Worm (Caenorhabditis elegans) whole organism, L4 larva: ENCODE measurements around the gene C27A7.8.

Experiments used
- D1046.2 ChIP-seq: fragments of 200-800 bp; sonication (Bioruptor generic); IDR thresholded peaks from 2 replicates; pipeline ENCODE4 v1.3.6; 2022; ENCODE audit warnings: missing genetic modification characterization, missing compliant biosample characterization
- F44E2.7 ChIP-seq: fragments of 200-800 bp; sonication (Bioruptor generic); IDR thresholded peaks from 2 replicates; pipeline ENCODE4 v2.1.2; 2022; ENCODE audit warnings: missing genetic modification characterization, missing compliant biosample characterization
- aha-1 ChIP-seq: fragments of 150-350 bp; peaks from one replicate; lab custom pipeline; 2014; ENCODE audit warnings: missing biosample characterization, missing genetic modification characterization
- ama-1 ChIP-seq: fragments of 150-350 bp; optimal IDR thresholded peaks from 2 replicates; lab custom pipeline; 2014; ENCODE audit warnings: inconsistent platforms, mixed read lengths
- attf-4 ChIP-seq: sonication (generic microtip); optimal IDR thresholded peaks from 3 replicates; lab custom pipeline; 2017; ENCODE audit warnings: missing biosample characterization, missing genetic modification characterization
- ces-1 ChIP-seq: fragments of 150-350 bp; sonication (generic microtip); optimal IDR thresholded peaks from 4 replicates; lab custom pipeline; 2014; ENCODE audit warnings: missing biosample characterization, missing genetic modification reagents, missing genetic modification characterization
- cey-2 ChIP-seq: sonication (generic microtip); optimal IDR thresholded peaks from 3 replicates; lab custom pipeline; 2017; ENCODE audit warnings: missing genetic modification characterization, mild to moderate bottlenecking, missing compliant biosample characterization, antibody characterized with exemption, borderline replicate concordance; ENCODE audit not compliant: insufficient read depth
- ctbp-1 ChIP-seq: fragments of 200-800 bp; sonication (Bioruptor generic); IDR thresholded peaks from 2 replicates; pipeline ENCODE4 v1.3.6; 2022; ENCODE audit warnings: missing genetic modification reagents, missing genetic modification characterization, missing compliant biosample characterization
- daf-16 ChIP-seq, 3 experiments: sonication (generic microtip); optimal IDR thresholded peaks; 2 replicates each; lab custom pipeline; 2016 to 2017; ENCODE audit warnings: missing genetic modification characterization in 3 of 3, missing genetic modification reagents in 3 of 3, mild to moderate bottlenecking in 2 of 3, missing compliant biosample characterization in 2 of 3, missing biosample characterization in 1 of 3, moderate library complexity in 1 of 3
- daf-19 ChIP-seq: fragments of 200-800 bp; sonication (Bioruptor generic); conservative IDR thresholded peaks from 2 replicates; pipeline ENCODE4 v1.3.6; 2022; ENCODE audit warnings: missing genetic modification characterization, missing compliant biosample characterization
- daf-8 ChIP-seq: fragments of 200-800 bp; sonication (Bioruptor generic); IDR thresholded peaks from 2 replicates; pipeline ENCODE4 v1.3.6; 2022; ENCODE audit warnings: missing genetic modification characterization, missing compliant biosample characterization
- dmd-6 ChIP-seq: fragments of 200-800 bp; sonication (Bioruptor generic); IDR thresholded peaks from 2 replicates; pipeline ENCODE4 v1.3.6; 2022; ENCODE audit warnings: missing genetic modification reagents, missing genetic modification characterization, missing compliant biosample characterization
- dmd-8 ChIP-seq: fragments of 200-800 bp; sonication (Bioruptor generic); IDR thresholded peaks from 2 replicates; pipeline ENCODE4 v1.3.6; 2022; ENCODE audit warnings: missing genetic modification characterization, missing compliant biosample characterization
- dpl-1 ChIP-seq: fragments of 150-350 bp; optimal IDR thresholded peaks from 2 replicates; lab custom pipeline; 2014; ENCODE audit warnings: missing biosample characterization, missing genetic modification reagents, missing genetic modification characterization
- duxl-1 ChIP-seq: sonication (generic microtip); optimal IDR thresholded peaks from 2 replicates; lab custom pipeline; 2016; ENCODE audit warnings: mild to moderate bottlenecking, missing genetic modification characterization, moderate library complexity, missing compliant biosample characterization; ENCODE audit not compliant: poor library complexity
- dve-1 ChIP-seq: sonication (generic microtip); optimal IDR thresholded peaks from 2 replicates; lab custom pipeline; 2017; ENCODE audit warnings: antibody characterized with exemption, mild to moderate bottlenecking, missing genetic modification characterization, missing compliant biosample characterization; ENCODE audit not compliant: insufficient read depth
- gei-8 ChIP-seq: fragments of 200-800 bp; sonication (Bioruptor generic); optimal IDR thresholded peaks from 2 replicates; lab custom pipeline; 2018; ENCODE audit warnings: mild to moderate bottlenecking, missing genetic modification characterization, missing compliant biosample characterization
- hlh-11 ChIP-seq: fragments of 200-800 bp; sonication (Bioruptor generic); optimal IDR thresholded peaks from 2 replicates; lab custom pipeline; 2018; ENCODE audit warnings: mild to moderate bottlenecking, missing genetic modification characterization, missing compliant biosample characterization
- hlh-30 ChIP-seq: sonication (generic microtip); optimal IDR thresholded peaks from 2 replicates; lab custom pipeline; 2017; ENCODE audit warnings: antibody characterized with exemption, mild to moderate bottlenecking, missing genetic modification characterization, missing compliant biosample characterization; ENCODE audit not compliant: insufficient read depth
- lin-13 ChIP-seq: fragments of 150-350 bp; optimal IDR thresholded peaks from 2 replicates; lab custom pipeline; 2014; ENCODE audit warnings: missing biosample characterization, missing genetic modification reagents, missing genetic modification characterization
- lin-15B ChIP-seq: fragments of 150-350 bp; sonication (generic microtip); optimal IDR thresholded peaks from 3 replicates; lab custom pipeline; 2014; ENCODE audit warnings: missing biosample characterization, missing genetic modification characterization
- lin-29 ChIP-seq: fragments of 200-800 bp; sonication (Bioruptor generic); IDR thresholded peaks from 2 replicates; pipeline ENCODE4 v1.3.6; 2022; ENCODE audit warnings: missing genetic modification reagents, missing genetic modification characterization, missing compliant biosample characterization
- lin-39 ChIP-seq: fragments of 150-350 bp; optimal IDR thresholded peaks from 2 replicates; lab custom pipeline; 2014; ENCODE audit warnings: missing biosample characterization, missing genetic modification reagents, missing genetic modification characterization
- mes-2 ChIP-seq: sonication (generic microtip); optimal IDR thresholded peaks from 2 replicates; lab custom pipeline; 2016; ENCODE audit warnings: missing genotype, mild to moderate bottlenecking, missing genetic modification characterization, missing compliant biosample characterization; ENCODE audit not compliant: poor library complexity, severe bottlenecking
- mxl-2 ChIP-seq: fragments of 200-800 bp; sonication (Bioruptor generic); conservative IDR thresholded peaks from 2 replicates; pipeline ENCODE4 v1.3.6; 2022; ENCODE audit warnings: missing genetic modification reagents, missing genetic modification characterization, missing compliant biosample characterization
- mxl-3 ChIP-seq: fragments of 200-800 bp; sonication (Bioruptor generic); optimal IDR thresholded peaks from 2 replicates; lab custom pipeline; 2018; ENCODE audit warnings: mild to moderate bottlenecking, missing genetic modification characterization, missing compliant biosample characterization
- nhr-11 ChIP-seq: fragments of 150-350 bp; optimal IDR thresholded peaks from 2 replicates; lab custom pipeline; 2014; ENCODE audit warnings: missing biosample characterization, missing genetic modification characterization
- nhr-25 ChIP-seq: sonication (generic microtip); optimal IDR thresholded peaks from 2 replicates; lab custom pipeline; 2017; ENCODE audit warnings: missing genetic modification characterization, mild to moderate bottlenecking, missing compliant biosample characterization, antibody characterized with exemption, moderate library complexity, borderline replicate concordance; ENCODE audit not compliant: insufficient read depth
- nhr-28 ChIP-seq: fragments of 150-350 bp; optimal IDR thresholded peaks from 2 replicates; lab custom pipeline; 2014; ENCODE audit warnings: missing biosample characterization, missing genetic modification characterization
- nhr-41 ChIP-seq: fragments of 200-800 bp; sonication (Bioruptor generic); IDR thresholded peaks from 2 replicates; pipeline ENCODE4 v1.3.6; 2022; ENCODE audit warnings: missing genetic modification reagents, missing genetic modification characterization, missing compliant biosample characterization
- nhr-42 ChIP-seq: fragments of 200-800 bp; sonication (Bioruptor generic); IDR thresholded peaks from 2 replicates; pipeline ENCODE4 v1.3.6; 2022; ENCODE audit warnings: missing genetic modification characterization, missing compliant biosample characterization
- nhr-6 ChIP-seq: fragments of 150-350 bp; optimal IDR thresholded peaks from 2 replicates; lab custom pipeline; 2014; ENCODE audit warnings: missing biosample characterization, missing genetic modification characterization
- pqm-1 ChIP-seq: sonication (generic microtip); optimal IDR thresholded peaks from 2 replicates; lab custom pipeline; 2017; ENCODE audit warnings: missing biosample characterization, missing genetic modification characterization
- skn-1 ChIP-seq: fragments of 150-350 bp; optimal IDR thresholded peaks from 2 replicates; lab custom pipeline; 2014; ENCODE audit warnings: missing biosample characterization, missing genetic modification characterization
- snpc-4 ChIP-seq: fragments of 150-350 bp; optimal IDR thresholded peaks from 2 replicates; lab custom pipeline; 2014; ENCODE audit warnings: missing biosample characterization, missing genetic modification characterization
- spr-3 ChIP-seq: fragments of 200-800 bp; sonication (Bioruptor generic); optimal IDR thresholded peaks from 2 replicates; lab custom pipeline; 2018; ENCODE audit warnings: mild to moderate bottlenecking, missing genetic modification characterization, missing compliant biosample characterization
- tra-1 ChIP-seq: fragments of 200-800 bp; sonication (Bioruptor generic); IDR thresholded peaks from 2 replicates; pipeline ENCODE4 v1.3.6; 2022; ENCODE audit warnings: missing genetic modification reagents, missing genetic modification characterization, missing compliant biosample characterization
- unc-130 ChIP-seq: sonication (generic microtip); optimal IDR thresholded peaks from 2 replicates; lab custom pipeline; 2016; ENCODE audit warnings: missing genetic modification reagents, missing genetic modification characterization, missing compliant biosample characterization
- unc-62 ChIP-seq, 3 experiments: fragments of 150-350 bp in 1 of 3; sonication (generic microtip); optimal IDR thresholded peaks in 2 of 3; peaks in 1 of 3; 1 replicate in 1 of 3; 2 replicates in 2 of 3; lab custom pipeline; 2014 to 2017; ENCODE audit warnings: missing biosample characterization in 3 of 3, missing genetic modification characterization in 3 of 3, missing genetic modification reagents in 3 of 3, missing genotype in 1 of 3
- zag-1 ChIP-seq: fragments of 150-350 bp; optimal IDR thresholded peaks from 2 replicates; lab custom pipeline; 2014; ENCODE audit warnings: missing biosample characterization, missing genetic modification characterization
- zfp-3 ChIP-seq: fragments of 200-800 bp; sonication (Bioruptor generic); conservative IDR thresholded peaks from 2 replicates; pipeline ENCODE4 v1.3.6; 2022; ENCODE audit warnings: missing genetic modification reagents, missing genetic modification characterization, missing compliant biosample characterization

Gene C27A7.8

ce11 chrV:12152857-12153256 is at the start of gene C27A7.8:
C27A7.8 (plus strand) TSS chrV:12153157.
- TF ChIP-seq zfp-3 (GFP tag; lab: Robert Waterston, UW) (no peak), ctbp-1 (GFP tag; lab: Robert Waterston, UW) (no peak), skn-1 (tag; lab: Kevin White, UChicago) (no peak), lin-39 (tag; lab: Kevin White, UChicago) (no peak), duxl-1 (tag; lab: Kevin White, UChicago) (no peak), gei-8 (GFP tag; lab: Kevin White, UChicago) (no peak), mxl-2 (no peak)
- TF ChIP-seq, all 104 proteins: peak for 0

ce11 chrV:12103920-12104319 is 49.0 kb upstream of the C27A7.8 start, which contains the start of gene nhr-153:
nhr-153 (plus strand) TSS chrV:12104220.
- TF ChIP-seq nhr-28 (tag; lab: Kevin White, UChicago): peak; percentile 19
- no peak for TF ChIP-seq tra-1 (GFP tag; lab: Robert Waterston, UW)
- TF ChIP-seq duxl-1 (tag; lab: Kevin White, UChicago): no peak
- TF ChIP-seq snpc-4: no peak
- TF ChIP-seq nhr-25 (tag; lab: Kevin White, UChicago): no peak
- TF ChIP-seq D1046.2 (GFP tag; lab: Robert Waterston, UW): no peak
- no peak for TF ChIP-seq nhr-42 (GFP tag; lab: Robert Waterston, UW)
- TF ChIP-seq F44E2.7 (GFP tag; lab: Robert Waterston, UW): no peak
- TF ChIP-seq dpl-1 (GFP tag; lab: Kevin White, UChicago): no peak
- peak; percentile 67 for TF ChIP-seq aha-1 (tag; lab: Kevin White, UChicago)

- no peak for TF ChIP-seq daf-16 (GFP tag; optimal IDR thresholded peaks at IDR 0.05; lab: Kevin White, UChicago)
- peak; percentile 5 for TF ChIP-seq daf-16 (tag; optimal IDR thresholded peaks at IDR 0.05; lab: Kevin White, UChicago)
- TF ChIP-seq dve-1: peak; percentile 26
- TF ChIP-seq nhr-41: no peak
- peak; percentile 39 for TF ChIP-seq mxl-3 (GFP tag; lab: Kevin White, UChicago)
- no peak for TF ChIP-seq pqm-1 (tag; lab: Kevin White, UChicago)
- peak; percentile 42 for TF ChIP-seq nhr-28 (tag; lab: Kevin White, UChicago)
Measured at ce11 chrV:12106841-12107240, 46.1 kb upstream of the C27A7.8 start, which contains the start of gene nhr-136. nhr-136 (plus strand) TSS chrV:12107141.

- TF ChIP-seq nhr-28 (tag; lab: Kevin White, UChicago) (peak; percentile 46), hlh-30 (peak; percentile 56), unc-62 (GFP tag; optimal IDR thresholded peaks at IDR 0.05 in 1 of 2; lab: Kevin White, UChicago) (no peak), unc-62 (tag; optimal IDR thresholded peaks at IDR 0.05; lab: Kevin White, UChicago) (no peak), aha-1 (tag; lab: Kevin White, UChicago) (peak; percentile 23), dpl-1 (GFP tag; lab: Kevin White, UChicago) (peak; percentile 11), tra-1 (GFP tag; lab: Robert Waterston, UW) (no peak), nhr-6 (tag; lab: Kevin White, UChicago) (peak; percentile 53), mes-2 (tag; lab: Kevin White, UChicago) (peak; percentile 19)
- TF ChIP-seq, all 104 proteins: peak for 6
Measured at ce11 chrV:12111452-12111851, 41.5 kb upstream of the C27A7.8 start, which contains the start of gene lhpp-1. lhpp-1 (minus strand) TSS chrV:12111805.

- no peak for TF ChIP-seq daf-19 (GFP tag; lab: Robert Waterston, UW)
- TF ChIP-seq hlh-11: no peak
- TF ChIP-seq nhr-6 (tag; lab: Kevin White, UChicago): no peak
- no peak for TF ChIP-seq dmd-8 (GFP tag; lab: Robert Waterston, UW)
- TF ChIP-seq nhr-11 (tag; lab: Kevin White, UChicago): no peak
- TF ChIP-seq duxl-1 (tag; lab: Kevin White, UChicago): no peak
- TF ChIP-seq lin-15B (tag; lab: Kevin White, UChicago): no peak
- no peak for TF ChIP-seq attf-4
- no peak for TF ChIP-seq ama-1
- no peak for TF ChIP-seq zag-1 (tag; lab: Kevin White, UChicago)
- TF ChIP-seq tra-1 (GFP tag; lab: Robert Waterston, UW): no peak
- TF ChIP-seq ces-1 (GFP tag; lab: Kevin White, UChicago): no peak
- no peak for TF ChIP-seq spr-3 (GFP tag; lab: Kevin White, UChicago)
- TF ChIP-seq unc-130 (GFP tag; lab: Kevin White, UChicago): no peak
- no peak for TF ChIP-seq lin-29
- TF ChIP-seq daf-8 (GFP tag; lab: Robert Waterston, UW): no peak
- TF ChIP-seq dmd-6 (GFP tag; lab: Robert Waterston, UW): peak; percentile 54
- TF ChIP-seq cey-2: no peak
- TF ChIP-seq lin-13: no peak
- no peak for TF ChIP-seq snpc-4
- TF ChIP-seq mxl-3 (GFP tag; lab: Kevin White, UChicago): peak; percentile 66
- TF ChIP-seq nhr-28 (tag; lab: Kevin White, UChicago): peak; percentile 91
Measured at ce11 chrV:12113726-12114125, 39.2 kb upstream of the C27A7.8 start.
